Worm (Caenorhabditis elegans): ENCODE measurements around the gene T26C12.3.

T26C12.3 gene

DNA sequence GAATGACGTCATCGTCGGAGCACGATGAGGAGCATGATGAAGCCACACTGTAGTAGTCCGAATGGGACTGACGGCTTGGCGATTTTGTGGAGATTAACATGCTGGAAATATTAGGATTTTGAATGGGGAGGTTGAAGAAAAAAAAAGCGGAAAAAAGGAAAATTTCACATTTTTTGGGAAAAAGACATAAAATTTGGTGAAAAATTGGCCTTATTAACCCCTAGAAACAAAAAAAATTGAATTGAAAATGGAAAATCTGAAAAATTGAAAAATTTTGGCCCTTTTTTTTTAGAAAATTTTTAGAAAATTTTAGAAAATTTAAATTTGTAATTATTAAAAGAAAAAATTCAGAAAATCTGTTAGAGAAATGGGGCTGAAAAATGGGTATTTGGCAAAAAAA lies at the start of gene T26C12.3:
Gene T26C12.3, minus strand, starts transcription at position 101 of the 400 bp plus-strand sequence.
- TF ChIP-seq unc-3 (GFP tag; conservative IDR thresholded peaks at IDR 0.05), result no peak
- no peak for TF ChIP-seq unc-3 (tag; optimal IDR thresholded peaks at IDR 0.05)
- TF ChIP-seq gmeb-2 (tag; optimal IDR thresholded peaks at IDR 0.05), result no peak
- no peak for TF ChIP-seq lin-11 (tag; optimal IDR thresholded peaks at IDR 0.05)
- no peak for TF ChIP-seq ceh-34 (tag; optimal IDR thresholded peaks at IDR 0.05)
- no peak for TF ChIP-seq fkh-6 (tag; optimal IDR thresholded peaks at IDR 0.05)
- no peak for TF ChIP-seq rnt-1 (tag; optimal IDR thresholded peaks at IDR 0.05)
- no peak for TF ChIP-seq nfya-1 (tag; optimal IDR thresholded peaks at IDR 0.05)
- no peak for TF ChIP-seq fkh-10 (GFP tag; optimal IDR thresholded peaks at IDR 0.05)
- no peak for TF ChIP-seq elt-2 (tag; optimal IDR thresholded peaks at IDR 0.05)
- no peak for TF ChIP-seq ahr-1 (tag; optimal IDR thresholded peaks at IDR 0.05)
- no peak for TF ChIP-seq tbx-7 (tag; optimal IDR thresholded peaks at IDR 0.05)
- TF ChIP-seq C08G9.2 (tag; optimal IDR thresholded peaks at IDR 0.05), result no peak
- no peak for TF ChIP-seq sdc-2 (tag; optimal IDR thresholded peaks at IDR 0.05)
- no peak for TF ChIP-seq C38D4.7 (GFP tag; optimal IDR thresholded peaks at IDR 0.05)
- no peak for TF ChIP-seq ceh-9 (tag; optimal IDR thresholded peaks at IDR 0.05)

DNA sequence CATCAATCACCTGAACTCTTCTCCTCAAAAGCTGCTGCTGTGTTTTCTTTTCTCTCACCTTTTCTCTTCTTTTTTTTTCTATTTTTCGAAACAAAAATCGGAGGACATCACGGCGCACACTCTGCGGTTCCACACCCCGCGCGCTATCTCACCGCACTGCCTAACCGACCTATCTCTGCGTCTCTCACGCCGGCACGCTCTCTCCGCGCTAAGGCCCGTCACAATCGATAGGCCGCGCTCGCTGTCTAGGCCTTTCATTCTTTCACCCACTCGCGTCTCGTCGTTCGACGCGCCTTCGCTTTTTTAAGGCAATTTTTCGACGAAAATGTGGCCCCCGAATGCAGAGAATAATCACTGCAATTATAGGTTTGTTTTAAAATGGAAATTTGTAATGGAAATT lies 38.0 kb upstream of the T26C12.3 start, which contains the start of gene zip-11:
Gene zip-11, plus strand, starts transcription at position 34 of the 400 bp plus-strand sequence.
- TF ChIP-seq ets-4 (tag; optimal IDR thresholded peaks at IDR 0.05) (peak; percentile 30), ceh-34 (tag; optimal IDR thresholded peaks at IDR 0.05) (peak; percentile 0), madf-2 (tag; optimal IDR thresholded peaks at IDR 0.05) (no peak), lim-6 (tag; optimal IDR thresholded peaks at IDR 0.05) (no peak), tbx-2 (tag; optimal IDR thresholded peaks at IDR 0.05) (peak; percentile 15), ama-1 (optimal IDR thresholded peaks at IDR 0.05) (no peak), unc-55 (GFP tag; optimal IDR thresholded peaks at IDR 0.05) (peak; percentile 73), ceh-9 (tag; optimal IDR thresholded peaks at IDR 0.05) (no peak), fkh-6 (tag; optimal IDR thresholded peaks at IDR 0.05) (no peak), sox-2 (GFP tag; IDR thresholded peaks at IDR 0.05) (no peak), ztf-16 (tag; optimal IDR thresholded peaks at IDR 0.05) (no peak), pha-4 (tag; optimal IDR thresholded peaks at IDR 0.05) (no peak), hlh-13 (GFP tag; optimal IDR thresholded peaks at IDR 0.05) (no peak), ceh-31 (tag; optimal IDR thresholded peaks at IDR 0.05) (peak; percentile 72), tbx-7 (tag; optimal IDR thresholded peaks at IDR 0.05) (no peak), unc-42 (tag; optimal IDR thresholded peaks at IDR 0.05) (no peak), nfya-1 (tag; optimal IDR thresholded peaks at IDR 0.05) (peak; percentile 10), zip-5 (tag; optimal IDR thresholded peaks at IDR 0.05) (no peak), K02D7.2 (tag; optimal IDR thresholded peaks at IDR 0.05) (no peak), ceh-6 (GFP tag; optimal IDR thresholded peaks at IDR 0.05) (no peak), ceh-18 (tag; optimal IDR thresholded peaks at IDR 0.05) (peak; percentile 65), ceh-22 (tag; optimal IDR thresholded peaks at IDR 0.05) (no peak), ceh-30 (tag; optimal IDR thresholded peaks at IDR 0.05) (no peak), elt-2 (tag; optimal IDR thresholded peaks at IDR 0.05) (no peak), pag-3 (tag; optimal IDR thresholded peaks at IDR 0.05; ENCODE audit: borderline replicate concordance) (no peak), ceh-48 (tag; optimal IDR thresholded peaks at IDR 0.05) (peak; percentile 31), odd-2 (tag; optimal IDR thresholded peaks at IDR 0.05) (no peak), hlh-6 (tag; optimal IDR thresholded peaks at IDR 0.05) (no peak), unc-86 (tag; optimal IDR thresholded peaks at IDR 0.05) (no peak), syd-9 (tag; optimal IDR thresholded peaks at IDR 0.05) (no peak), elt-4 (tag; optimal IDR thresholded peaks at IDR 0.05) (no peak), nhr-232 (tag; optimal IDR thresholded peaks at IDR 0.05) (no peak), F13H6.1 (tag; optimal IDR thresholded peaks at IDR 0.05) (no peak), K09A11.1 (tag; optimal IDR thresholded peaks at IDR 0.05; ENCODE audit: insufficient read depth) (no peak), ttx-3 (tag; optimal IDR thresholded peaks at IDR 0.05) (no peak), pha-2 (tag; optimal IDR thresholded peaks at IDR 0.05) (no peak), che-1 (tag; optimal IDR thresholded peaks at IDR 0.05) (no peak), ref-2 (tag; optimal IDR thresholded peaks at IDR 0.05) (peak; percentile 14), hlh-30 (tag; optimal IDR thresholded peaks at IDR 0.05; ENCODE audit: insufficient read depth) (no peak), rnt-1 (tag; optimal IDR thresholded peaks at IDR 0.05) (peak; percentile 64), pax-1 (tag; optimal IDR thresholded peaks at IDR 0.05) (no peak), pat-9 (tag; optimal IDR thresholded peaks at IDR 0.05) (no peak), npax-4 (tag; optimal IDR thresholded peaks at IDR 0.05) (no peak)
